Worm (Caenorhabditis elegans): Measurements from ENCODE around the gene srx-130.

Gene srx-130

ce11 chrV:13862505-13862904 lies 19.3 kb downstream of the srx-130 start, which contains the start of gene srx-137:
TSS of gene srx-137 (plus strand) at chrV:13862805.
- TF ChIP-seq Y53G8AR.9 (GFP tag; conservative IDR thresholded peaks at IDR 0.05) (no peak), unc-130 (GFP tag; optimal IDR thresholded peaks at IDR 0.05) (no peak), efl-1 (GFP tag; optimal IDR thresholded peaks at IDR 0.05) (no peak), chd-7 (tag; optimal IDR thresholded peaks at IDR 0.05) (no peak), ama-1 (optimal IDR thresholded peaks at IDR 0.05) (no peak), ama-1 (GFP tag; optimal IDR thresholded peaks at IDR 0.05) (no peak), him-1 (tag; optimal IDR thresholded peaks at IDR 0.05) (no peak), F10E7.11 (tag; optimal IDR thresholded peaks at IDR 0.05) (no peak)

- TF ChIP-seq nfya-2 (GFP tag; IDR thresholded peaks at IDR 0.05): no peak
- TF ChIP-seq ceh-58 (GFP tag; IDR thresholded peaks at IDR 0.05): no peak
- no peak for TF ChIP-seq tlf-1 (GFP tag; optimal IDR thresholded peaks at IDR 0.05)
- no peak for TF ChIP-seq mes-4 (tag; optimal IDR thresholded peaks at IDR 0.05)
- no peak for TF ChIP-seq efl-1 (GFP tag; optimal IDR thresholded peaks at IDR 0.05)
- no peak for TF ChIP-seq hlh-12 (tag; optimal IDR thresholded peaks at IDR 0.05)
- no peak for TF ChIP-seq T26A5.8 (tag; optimal IDR thresholded peaks at IDR 0.05)
- no peak for TF ChIP-seq lsl-1 (GFP tag; optimal IDR thresholded peaks at IDR 0.05)
- TF ChIP-seq ceh-27 (GFP tag; optimal IDR thresholded peaks at IDR 0.05): no peak
- no peak for TF ChIP-seq fkh-3 (tag; optimal IDR thresholded peaks at IDR 0.05)
- no peak for TF ChIP-seq F22D6.2 (tag; optimal IDR thresholded peaks at IDR 0.05)
- TF ChIP-seq C17E4.6 (GFP tag; IDR thresholded peaks at IDR 0.05): no peak
- no peak for TF ChIP-seq K12H6.12 (tag; optimal IDR thresholded peaks at IDR 0.05)
- TF ChIP-seq madf-8 (GFP tag; conservative IDR thresholded peaks at IDR 0.05): no peak
- no peak for TF ChIP-seq lag-1 (GFP tag; IDR thresholded peaks at IDR 0.05)
- no peak for TF ChIP-seq ztf-6 (GFP tag; IDR thresholded peaks at IDR 0.05)
- no peak for TF ChIP-seq zim-3 (tag; optimal IDR thresholded peaks at IDR 0.05)
- TF ChIP-seq F33H1.4 (GFP tag; IDR thresholded peaks at IDR 0.05): no peak
- no peak for TF ChIP-seq ztf-26 (tag; optimal IDR thresholded peaks at IDR 0.05)
- no peak for TF ChIP-seq egl-44 (GFP tag; IDR thresholded peaks at IDR 0.05)
These were observed 20.5 kb downstream of the srx-130 start for ce11 chrV:13863700-13864099.

- no peak for TF ChIP-seq ZK185.1 (tag; optimal IDR thresholded peaks at IDR 0.05; ENCODE audit: poor library complexity, severe bottlenecking)
These were observed 23.1 kb downstream of the srx-130 start, which contains the start of gene nhr-175 for ce11 chrV:13866353-13866752. TSS of gene nhr-175 (plus strand) at chrV:13866691.

ce11 chrV:13868886-13869285 lies 25.6 kb downstream of the srx-130 start:
- peak; percentile 76; the same call in 1 of the 2 replicates for TF ChIP-seq egrh-3 (GFP tag; IDR thresholded peaks at IDR 0.05)
- TF ChIP-seq ceh-27 (GFP tag; optimal IDR thresholded peaks at IDR 0.05): peak; percentile 10

- no peak for TF ChIP-seq zim-3 (tag; optimal IDR thresholded peaks at IDR 0.05)
- no peak for TF ChIP-seq ztf-18 (tag; optimal IDR thresholded peaks at IDR 0.05)
These were observed 26.3 kb downstream of the srx-130 start for ce11 chrV:13869551-13869950.

- TF ChIP-seq snpc-3.4 (tag; optimal IDR thresholded peaks at IDR 0.05) (no peak), sdz-38 (tag; optimal IDR thresholded peaks at IDR 0.05) (no peak), nhr-90 (tag; optimal IDR thresholded peaks at IDR 0.05) (no peak), chd-7 (tag; optimal IDR thresholded peaks at IDR 0.05) (no peak), ztf-26 (tag; optimal IDR thresholded peaks at IDR 0.05) (no peak), aptf-3 (GFP tag; IDR thresholded peaks at IDR 0.05) (no peak), egl-44 (GFP tag; IDR thresholded peaks at IDR 0.05) (no peak), unc-130 (GFP tag; optimal IDR thresholded peaks at IDR 0.05) (no peak), ceh-91 (GFP tag; IDR thresholded peaks at IDR 0.05) (no peak), ZK185.1 (tag; optimal IDR thresholded peaks at IDR 0.05; ENCODE audit: poor library complexity, severe bottlenecking) (no peak), tbx-9 (tag; optimal IDR thresholded peaks at IDR 0.05; ENCODE audit: borderline replicate concordance) (no peak), C17E4.6 (GFP tag; IDR thresholded peaks at IDR 0.05) (no peak), snpc-1.3 (tag; optimal IDR thresholded peaks at IDR 0.05; ENCODE audit: insufficient read depth) (no peak), nhr-179 (tag; optimal IDR thresholded peaks at IDR 0.05) (no peak), tbp1 (GFP tag; optimal IDR thresholded peaks at IDR 0.05) (no peak), madf-10 (tag; optimal IDR thresholded peaks at IDR 0.05) (no peak), F55B11.4 (tag; optimal IDR thresholded peaks at IDR 0.05; ENCODE audit: borderline replicate concordance, insufficient read depth) (no peak), dox-1 (GFP tag; IDR thresholded peaks at IDR 0.05) (no peak), ceh-58 (GFP tag; IDR thresholded peaks at IDR 0.05) (no peak)
These were observed 29.6 kb downstream of the srx-130 start, which contains the start of gene cpt-5 for ce11 chrV:13872895-13873294. TSS of gene cpt-5 (plus strand) at chrV:13873195.
